Fruit fly (Drosophila melanogaster): ENCODE measurements around the gene scaf6.

dm6 chr3L:16989169-16989568 lies 53.2 kb downstream of the scaf6 start:
- TF ChIP-seq Pif1B (GFP tag; optimal IDR thresholded peaks at IDR 0.05) (no peak), CG32121 (GFP tag; IDR thresholded peaks at IDR 0.05) (peak; percentile 59)
